Worm (Caenorhabditis elegans) whole organism, L3 larva: ENCODE measurements around the gene gst-31.

Experiments used
- aly-2 ChIP-seq: fragments of 150-350 bp; optimal IDR thresholded peaks from 2 replicates; lab custom pipeline; 2014; ENCODE audit warnings: missing biosample characterization, missing genetic modification characterization
- ama-1 ChIP-seq: fragments of 150-350 bp; optimal IDR thresholded peaks from 2 replicates; lab custom pipeline; 2018
- daf-12 ChIP-seq: fragments of 150-350 bp; optimal IDR thresholded peaks from 2 replicates; lab custom pipeline; 2014; ENCODE audit warnings: missing biosample characterization, missing genetic modification reagents, missing genetic modification characterization
- egl-27 ChIP-seq: sonication (generic microtip); optimal IDR thresholded peaks from 4 replicates; lab custom pipeline; 2017; ENCODE audit warnings: missing biosample characterization, missing genetic modification reagents, missing genetic modification characterization
- mdl-1 ChIP-seq: fragments of 150-350 bp; optimal IDR thresholded peaks from 2 replicates; lab custom pipeline; 2014; ENCODE audit warnings: missing biosample characterization, missing genetic modification characterization
- mml-1 ChIP-seq: fragments of 150-350 bp; sonication (generic microtip); optimal IDR thresholded peaks from 3 replicates; lab custom pipeline; 2014; ENCODE audit warnings: missing biosample characterization, missing genetic modification characterization
- nhr-77 ChIP-seq: fragments of 150-350 bp; optimal IDR thresholded peaks from 2 replicates; lab custom pipeline; 2014; ENCODE audit warnings: missing biosample characterization, missing genetic modification characterization
- pha-4 ChIP-seq: fragments of 150-350 bp; optimal IDR thresholded peaks from 2 replicates; lab custom pipeline; 2014; ENCODE audit warnings: missing biosample characterization, missing genetic modification reagents, missing genetic modification characterization
- tbx-2 ChIP-seq: sonication (generic microtip); optimal IDR thresholded peaks from 2 replicates; lab custom pipeline; 2016; ENCODE audit warnings: mild to moderate bottlenecking, missing genetic modification characterization, missing compliant biosample characterization
- unc-39 ChIP-seq: sonication (generic microtip); optimal IDR thresholded peaks from 4 replicates; lab custom pipeline; 2017; ENCODE audit warnings: missing biosample characterization, missing genetic modification characterization

- TF ChIP-seq ama-1 (lab: Kevin White, UChicago) (no peak), unc-39 (tag; lab: Kevin White, UChicago) (no peak), mml-1 (tag; lab: Kevin White, UChicago) (no peak), nhr-77 (tag; lab: Kevin White, UChicago) (no peak), aly-2 (tag; lab: Kevin White, UChicago) (no peak), egl-27 (tag; lab: Kevin White, UChicago) (no peak), tbx-2 (no peak), pha-4 (tag; lab: Kevin White, UChicago) (no peak), mdl-1 (no peak), daf-12 (tag; lab: Kevin White, UChicago) (no peak)
Measured at ce11 chrII:15213732-15214131, 39.0 kb upstream of the gst-31 start.
